Fruit fly (Drosophila melanogaster): ENCODE data around the gene CG7990.
A peak's percentile ranks its signal among the peaks of the same experiment; 100 is the strongest.

Gene CG7990

dm6 chrX:19243379-19243834, 41.6 kb upstream of the CG7990 start, which contains the start of gene CG7889 (continued):
- TF ChIP-seq gcm (GFP tag; optimal IDR thresholded peaks at IDR 0.05) (no peak), MBD-R2 (GFP tag; IDR thresholded peaks at IDR 0.05) (peak; percentile 73), CG17612 (GFP tag; IDR thresholded peaks at IDR 0.05) (no peak), bab2 (GFP tag; optimal IDR thresholded peaks at IDR 0.05) (peak; percentile 20), grau (tag; optimal IDR thresholded peaks at IDR 0.05) (peak; percentile 18), CG31224 (GFP tag; IDR thresholded peaks at IDR 0.05) (no peak), Med (GFP tag) (peak; percentile 81), gfzf (GFP tag; optimal IDR thresholded peaks at IDR 0.05) (peak; percentile 64), Camta (GFP tag; optimal IDR thresholded peaks at IDR 0.05) (peak; percentile 31), hkb (optimal IDR thresholded peaks at IDR 0.05) (no peak), hkb (GFP tag; IDR thresholded peaks at IDR 0.05) (no peak), CG10366 (GFP tag; IDR thresholded peaks at IDR 0.05) (peak; percentile 15; the same call in 1 of the 2 replicates), zen (tag; optimal IDR thresholded peaks at IDR 0.05) (peak; percentile 13), gce (GFP tag; IDR thresholded peaks at IDR 0.05) (no peak), chn (GFP tag; optimal IDR thresholded peaks at IDR 0.05) (no peak), Sox100B (GFP tag; optimal IDR thresholded peaks at IDR 0.05) (peak; percentile 34), CG17802 (tag; optimal IDR thresholded peaks at IDR 0.05) (no peak), CG13624 (GFP tag; optimal IDR thresholded peaks at IDR 0.05) (no peak), CG5180 (GFP tag; optimal IDR thresholded peaks at IDR 0.05) (no peak), lola (GFP tag; optimal IDR thresholded peaks at IDR 0.05) (no peak), cato (GFP tag; optimal IDR thresholded peaks at IDR 0.05; ENCODE audit: borderline replicate concordance) (no peak), bsh (GFP tag; optimal IDR thresholded peaks at IDR 0.05) (no peak), sens (GFP tag) (peak; percentile 86), NC2α (GFP tag; optimal IDR thresholded peaks at IDR 0.05) (no peak), BEAF-32 (GFP tag; optimal IDR thresholded peaks at IDR 0.05) (no peak), CG10267 (tag; optimal IDR thresholded peaks at IDR 0.05) (peak; percentile 34), CG4820 (GFP tag; optimal IDR thresholded peaks at IDR 0.05) (peak; percentile 27), CG30403 (GFP tag; optimal IDR thresholded peaks at IDR 0.05) (peak; percentile 6), nmo (GFP tag; optimal IDR thresholded peaks at IDR 0.05) (peak; percentile 45), B-H2 (GFP tag; optimal IDR thresholded peaks at IDR 0.05) (peak; percentile 7), Hsf (GFP tag; optimal IDR thresholded peaks at IDR 0.05) (peak; percentile 6), dmrt99B (tag; optimal IDR thresholded peaks at IDR 0.05) (no peak), Max (GFP tag; optimal IDR thresholded peaks at IDR 0.05) (peak; percentile 39), Hr78 (GFP tag; optimal IDR thresholded peaks at IDR 0.05) (no peak), CG1792 (GFP tag; optimal IDR thresholded peaks at IDR 0.05) (no peak), CG30431 (GFP tag; optimal IDR thresholded peaks at IDR 0.05) (no peak), H2.0 (GFP tag; IDR thresholded peaks at IDR 0.05) (no peak), bigmax (GFP tag; optimal IDR thresholded peaks at IDR 0.05) (no peak), CG34422 (GFP tag; IDR thresholded peaks at IDR 0.05) (peak; percentile 31; the same call in 1 of the 3 replicates), CG13775 (GFP tag; optimal IDR thresholded peaks at IDR 0.05) (no peak), odd (GFP tag; optimal IDR thresholded peaks at IDR 0.05) (no peak), Hey (tag; optimal IDR thresholded peaks at IDR 0.05) (no peak), CG31365 (tag; optimal IDR thresholded peaks at IDR 0.05) (no peak), CG1024 (GFP tag; IDR thresholded peaks at IDR 0.05) (no peak; the same call in 1 of the 2 replicates), Scr (GFP tag; IDR thresholded peaks at IDR 0.05; ENCODE audit: partially characterized antibody) (no peak), jing (GFP tag; optimal IDR thresholded peaks at IDR 0.05) (no peak), Oaz (GFP tag; IDR thresholded peaks at IDR 0.05) (no peak), lab (GFP tag; optimal IDR thresholded peaks at IDR 0.05) (peak; percentile 3), CG10209 (GFP tag; optimal IDR thresholded peaks at IDR 0.05) (peak; percentile 23), E2f1 (GFP tag; IDR thresholded peaks at IDR 0.05) (0 out of 2 replicates have a peak, but pooled peaks have one; percentile 18)

All from whole organism, embryonic.